Fruit fly (Drosophila melanogaster) whole organism, embryonic: Measurements from ENCODE around the gene CG18213.

Experiments used
- Bdp1 ChIP-seq: fragments of 200-800 bp; sonication (Bioruptor generic); optimal IDR thresholded peaks from 3 replicates; lab custom pipeline; 2016; ENCODE audit warnings: missing biosample characterization, missing genetic modification characterization
- CG10147 ChIP-seq: fragments of 200-800 bp; sonication (Bioruptor generic); optimal IDR thresholded peaks from 2 replicates; lab custom pipeline; 2019; ENCODE audit warnings: missing biosample characterization, mild to moderate bottlenecking, missing genetic modification characterization, moderate library complexity
- CG1024 ChIP-seq: fragments of 200-800 bp; sonication (Bioruptor generic); IDR thresholded peaks from 2 replicates; pipeline ENCODE4 v1.3.6; 2022; ENCODE audit warnings: missing biosample characterization, missing genetic modification characterization
- CG11695 ChIP-seq: fragments of 200-800 bp; sonication (Bioruptor generic); IDR thresholded peaks from 3 replicates; pipeline ENCODE4 v1.3.6; 2022; ENCODE audit warnings: missing biosample characterization, missing genetic modification characterization
- CG12236 ChIP-seq: fragments of 200-800 bp; sonication (Bioruptor generic); optimal IDR thresholded peaks from 2 replicates; lab custom pipeline; 2016; ENCODE audit warnings: missing biosample characterization, missing genetic modification characterization
- CG14050 ChIP-seq: fragments of 200-800 bp; sonication (Bioruptor generic); IDR thresholded peaks from 3 replicates; pipeline ENCODE4 v1.3.6; 2022; ENCODE audit warnings: missing biosample characterization, missing genetic modification characterization
- CG15479 ChIP-seq: fragments of 200-800 bp; sonication (Bioruptor generic); optimal IDR thresholded peaks from 3 replicates; lab custom pipeline; 2019; ENCODE audit warnings: missing biosample characterization, mild to moderate bottlenecking, missing genetic modification characterization, moderate library complexity
- CG17385 ChIP-seq: fragments of 200-800 bp; sonication (Bioruptor generic); optimal IDR thresholded peaks from 3 replicates; lab custom pipeline; 2018; ENCODE audit warnings: missing biosample characterization, mild to moderate bottlenecking, missing genetic modification characterization
- CG1832 ChIP-seq: fragments of 200-800 bp; sonication (Bioruptor generic); optimal IDR thresholded peaks from 2 replicates; lab custom pipeline; 2017; ENCODE audit warnings: missing biosample characterization, mild to moderate bottlenecking, missing genetic modification characterization, inconsistent platforms
- CG18764 ChIP-seq: fragments of 200-800 bp; sonication (Bioruptor generic); optimal IDR thresholded peaks from 3 replicates; lab custom pipeline; 2016; ENCODE audit warnings: missing biosample characterization, missing genetic modification characterization
- CG2199 ChIP-seq: fragments of 200-800 bp; sonication (Bioruptor generic); IDR thresholded peaks from 3 replicates; pipeline ENCODE4 v1.3.6; 2022; ENCODE audit warnings: missing biosample characterization, missing genetic modification characterization
- CG2678 ChIP-seq: fragments of 200-800 bp; sonication (Bioruptor generic); optimal IDR thresholded peaks from 3 replicates; lab custom pipeline; 2019; ENCODE audit warnings: missing biosample characterization, mild to moderate bottlenecking, missing genetic modification characterization, moderate library complexity
- CG33213 ChIP-seq: fragments of 200-800 bp; sonication (Bioruptor generic); optimal IDR thresholded peaks from 3 replicates; lab custom pipeline; 2016; ENCODE audit warnings: missing biosample characterization, missing genetic modification characterization
- CG42726 ChIP-seq: fragments of 200-800 bp; sonication (Bioruptor generic); IDR thresholded peaks from 2 replicates; pipeline ENCODE4 v1.3.6; 2022; ENCODE audit warnings: missing biosample characterization, missing genetic modification characterization; ENCODE audit not compliant: partially characterized antibody
- CG5245 ChIP-seq: fragments of 200-800 bp; sonication (Bioruptor generic); optimal IDR thresholded peaks from 3 replicates; lab custom pipeline; 2016; ENCODE audit warnings: missing biosample characterization, missing genetic modification characterization
- CG6813 ChIP-seq: fragments of 200-800 bp; sonication (Bioruptor generic); optimal IDR thresholded peaks from 2 replicates; lab custom pipeline; 2017; ENCODE audit warnings: missing biosample characterization, missing genetic modification characterization, mild to moderate bottlenecking, moderate library complexity, missing genetic modification reagents
- D19B ChIP-seq: fragments of 200-800 bp; sonication (Bioruptor generic); optimal IDR thresholded peaks from 2 replicates; lab custom pipeline; 2017; ENCODE audit warnings: missing biosample characterization, mild to moderate bottlenecking, missing genetic modification characterization
- Fer1 ChIP-seq: fragments of 200-800 bp; sonication (Bioruptor generic); optimal IDR thresholded peaks from 2 replicates; lab custom pipeline; 2017; ENCODE audit warnings: missing biosample characterization, mild to moderate bottlenecking, missing genetic modification characterization
- Hmr ChIP-seq: fragments of 200-800 bp; sonication (Bioruptor generic); optimal IDR thresholded peaks from 3 replicates; lab custom pipeline; 2017; ENCODE audit warnings: mild to moderate bottlenecking, missing biosample characterization, missing genetic modification reagents, missing genetic modification characterization
- Hr78 ChIP-seq, 2 experiments: fragments of 200-800 bp in 1 of 2; fragments of >200 bp in 1 of 2; sonication (Bioruptor generic) in 1 of 2; optimal IDR thresholded peaks; 2 replicates each; lab custom pipeline; 2017 to 2019; ENCODE audit warnings: missing biosample characterization in 2 of 2, missing genetic modification characterization in 2 of 2, mild to moderate bottlenecking in 1 of 2, moderate library complexity in 1 of 2
- Lpt ChIP-seq: fragments of >200 bp; optimal IDR thresholded peaks from 2 replicates; lab custom pipeline; 2018; ENCODE audit warnings: missing biosample characterization, missing genetic modification characterization
- MTF-1 ChIP-seq: fragments of 200-800 bp; sonication (Bioruptor generic); optimal IDR thresholded peaks from 2 replicates; lab custom pipeline; 2018; ENCODE audit warnings: missing biosample characterization, mild to moderate bottlenecking, missing genetic modification characterization, borderline replicate concordance
- Max ChIP-seq: fragments of 200-800 bp; sonication (Bioruptor generic); optimal IDR thresholded peaks from 2 replicates; lab custom pipeline; 2016; ENCODE audit warnings: missing biosample characterization, mild to moderate bottlenecking, missing genetic modification characterization
- NC2β ChIP-seq: fragments of 200-800 bp; sonication (Bioruptor generic); optimal IDR thresholded peaks from 2 replicates; lab custom pipeline; 2016; ENCODE audit warnings: missing biosample characterization, missing genetic modification characterization
- NK7.1 ChIP-seq: fragments of 200-800 bp; sonication (Bioruptor generic); optimal IDR thresholded peaks from 3 replicates; lab custom pipeline; 2016; ENCODE audit warnings: missing biosample characterization, missing genetic modification characterization
- Nf-YA ChIP-seq: fragments of 200-800 bp; sonication (Bioruptor generic); IDR thresholded peaks from 2 replicates; pipeline ENCODE4 v1.3.6; 2022; ENCODE audit warnings: missing biosample characterization, missing genetic modification characterization
- Sox100B ChIP-seq: fragments of 200-800 bp; sonication (Bioruptor generic); optimal IDR thresholded peaks from 3 replicates; lab custom pipeline; 2018; ENCODE audit warnings: missing biosample characterization, mild to moderate bottlenecking, missing genetic modification characterization
- ash1 ChIP-seq: fragments of 200-800 bp; sonication (Bioruptor generic); optimal IDR thresholded peaks from 2 replicates; lab custom pipeline; 2018; ENCODE audit warnings: missing biosample characterization, mild to moderate bottlenecking, missing genetic modification characterization
- cas ChIP-seq: fragments of 200-800 bp; sonication (Bioruptor generic); IDR thresholded peaks from 2 replicates; pipeline ENCODE4 v1.3.6; 2022; ENCODE audit warnings: missing biosample characterization, missing genetic modification characterization
- dpn ChIP-seq, 2 experiments: fragments of 200-800 bp; sonication (Bioruptor generic); optimal IDR thresholded peaks; 3 replicates each; lab custom pipeline; 2016; ENCODE audit warnings: missing biosample characterization in 2 of 2, missing genetic modification characterization in 2 of 2
- fd96Cb ChIP-seq: fragments of 200-800 bp; sonication (Bioruptor generic); optimal IDR thresholded peaks from 2 replicates; lab custom pipeline; 2018; ENCODE audit warnings: missing biosample characterization, mild to moderate bottlenecking, missing genetic modification characterization, moderate library complexity
- gem ChIP-seq: fragments of 200-800 bp; sonication (Bioruptor generic); optimal IDR thresholded peaks from 2 replicates; lab custom pipeline; 2019; ENCODE audit warnings: missing biosample characterization, mild to moderate bottlenecking, missing genetic modification characterization, moderate library complexity
- grau ChIP-seq: fragments of 200-800 bp; optimal IDR thresholded peaks from 3 replicates; lab custom pipeline; 2019; ENCODE audit warnings: missing biosample characterization, mild to moderate bottlenecking, missing genetic modification characterization, moderate library complexity
- hth ChIP-seq: fragments of >200 bp; optimal IDR thresholded peaks from 2 replicates; lab custom pipeline; 2017; ENCODE audit warnings: inconsistent platforms
- insv ChIP-seq, 2 experiments: fragments of 200-800 bp; sonication (Bioruptor generic); optimal IDR thresholded peaks; 3 replicates each; lab custom pipeline; 2016 to 2018; ENCODE audit warnings: missing biosample characterization in 2 of 2, missing genetic modification characterization in 2 of 2
- kay ChIP-seq: fragments of 200-800 bp; sonication (Bioruptor generic); optimal IDR thresholded peaks from 2 replicates; lab custom pipeline; 2016; ENCODE audit warnings: missing biosample characterization, missing genetic modification characterization
- lab ChIP-seq: fragments of 200-800 bp; sonication (Bioruptor generic); optimal IDR thresholded peaks from 3 replicates; lab custom pipeline; 2017; ENCODE audit warnings: missing biosample characterization, missing genetic modification characterization, mild to moderate bottlenecking, moderate library complexity, missing genetic modification reagents
- nerfin-1 ChIP-seq: fragments of 200-800 bp; sonication (Bioruptor generic); optimal IDR thresholded peaks from 3 replicates; lab custom pipeline; 2019; ENCODE audit warnings: missing biosample characterization, mild to moderate bottlenecking, missing genetic modification characterization, moderate library complexity
- pho ChIP-seq: fragments of 200-800 bp; sonication (Bioruptor generic); optimal IDR thresholded peaks from 2 replicates; lab custom pipeline; 2016; ENCODE audit warnings: missing biosample characterization, missing genetic modification characterization
- pita ChIP-seq: fragments of 200-800 bp; sonication (Bioruptor generic); optimal IDR thresholded peaks from 2 replicates; lab custom pipeline; 2017; ENCODE audit warnings: missing biosample characterization, mild to moderate bottlenecking, missing genetic modification characterization
- prd ChIP-seq, 3 experiments: fragments of >200 bp in 2 of 3; fragments of 200-800 bp in 1 of 3; sonication (Bioruptor generic) in 1 of 3; optimal IDR thresholded peaks in 2 of 3; IDR thresholded peaks in 1 of 3; 2 replicates in 2 of 3; 3 replicates in 1 of 3; pipeline versions ENCODE4 v1.3.6 to Lab custom; 2017 to 2022; ENCODE audit warnings: missing biosample characterization in 1 of 3, missing genetic modification characterization in 1 of 3
- ranshi ChIP-seq: fragments of 200-800 bp; sonication (Bioruptor generic); IDR thresholded peaks from 2 replicates; pipeline ENCODE4 v1.3.6; 2022; ENCODE audit warnings: missing biosample characterization, missing genetic modification characterization
- slp2 ChIP-seq: fragments of 200-800 bp; sonication (Bioruptor generic); optimal IDR thresholded peaks from 2 replicates; lab custom pipeline; 2016; ENCODE audit warnings: missing biosample characterization, missing genetic modification characterization
- so ChIP-seq: fragments of 200-800 bp; sonication (Bioruptor generic); IDR thresholded peaks from 3 replicates; pipeline ENCODE4 v1.3.6; 2022; ENCODE audit warnings: missing biosample characterization, missing genetic modification characterization
- tap ChIP-seq: fragments of 200-800 bp; optimal IDR thresholded peaks from 3 replicates; lab custom pipeline; 2019; ENCODE audit warnings: missing biosample characterization, mild to moderate bottlenecking, missing genetic modification characterization, moderate library complexity
- tll ChIP-seq, 2 experiments: fragments of 200-800 bp in 1 of 2; fragments of >200 bp in 1 of 2; sonication (Bioruptor generic) in 1 of 2; optimal IDR thresholded peaks; 2 replicates each; lab custom pipeline; 2017 to 2019; ENCODE audit warnings: missing biosample characterization in 2 of 2, missing genetic modification characterization in 2 of 2, mild to moderate bottlenecking in 1 of 2, moderate library complexity in 1 of 2
- yki ChIP-seq: fragments of >200 bp; optimal IDR thresholded peaks from 3 replicates; lab custom pipeline; 2018
- zen ChIP-seq: fragments of 200-800 bp; sonication (Bioruptor generic); optimal IDR thresholded peaks from 3 replicates; lab custom pipeline; 2018; ENCODE audit warnings: missing biosample characterization, mild to moderate bottlenecking, missing genetic modification characterization, moderate library complexity

CG18213 gene

DNA sequence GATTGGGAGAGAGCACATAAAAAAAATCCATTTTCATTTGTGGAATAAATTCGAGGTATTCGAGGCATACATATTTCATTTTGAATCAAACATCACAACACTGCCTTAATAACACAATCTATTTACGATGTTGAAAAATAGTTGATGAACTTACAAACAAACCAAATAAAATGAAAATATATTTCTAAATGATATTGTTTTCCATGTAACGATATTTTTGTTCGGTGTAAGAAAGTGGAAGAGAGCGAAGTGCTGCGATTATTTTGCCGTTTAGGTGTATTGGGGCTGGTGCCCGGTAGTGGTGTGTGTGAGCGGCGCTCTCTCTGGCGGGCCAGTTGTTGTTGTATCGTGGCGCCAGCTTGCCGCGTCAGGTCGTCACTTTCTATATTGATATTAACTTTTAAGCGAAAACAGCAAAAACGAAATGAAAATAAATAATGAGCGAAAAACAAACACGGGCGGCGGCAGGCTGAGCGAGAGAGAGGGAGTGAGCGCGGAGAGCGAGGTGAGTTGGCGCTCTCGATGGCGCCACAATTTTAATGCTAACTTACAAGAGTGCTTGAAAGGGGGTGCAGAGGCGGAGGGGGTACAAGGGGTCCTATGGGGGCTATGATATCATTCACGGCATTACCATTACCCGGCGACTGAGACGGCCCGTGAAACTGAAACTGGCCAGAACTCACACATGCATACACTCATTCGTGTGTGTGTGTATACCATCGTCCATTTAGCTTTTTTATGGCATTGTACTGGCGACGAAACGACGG lies 25.2 kb upstream of the CG18213 start (continued):
- peak; percentile 98 for TF ChIP-seq gem
- peak; percentile 93 for TF ChIP-seq NC2β (GFP tag; lab: Kevin White, UChicago)
- peak; percentile 92 for TF ChIP-seq pho
- peak; percentile 40 for TF ChIP-seq Nf-YA (GFP tag; lab: Robert Waterston, UW)
- TF ChIP-seq insv (GFP tag; optimal IDR thresholded peaks at IDR 0.05; lab: Kevin White, UChicago), result peak; percentile 40 to 58
- peak; percentile 94 for TF ChIP-seq fd96Cb (tag; lab: Kevin White, UChicago)
- TF ChIP-seq Max, result peak; percentile 89
- no peak for TF ChIP-seq CG42726 (GFP tag; lab: Robert Waterston, UW)
- peak; percentile 16 for TF ChIP-seq CG1832 (GFP tag; lab: Kevin White, UChicago)
- TF ChIP-seq CG1024 (GFP tag; lab: Robert Waterston, UW), result no peak; the same call in none of the 2 replicates
- no peak for TF ChIP-seq CG15479
- peak; percentile 79 for TF ChIP-seq CG18764
- peak; percentile 84 for TF ChIP-seq CG12236 (GFP tag; lab: Kevin White, UChicago)
- peak; percentile 94 for TF ChIP-seq tap (tag; lab: Kevin White, UChicago)
- TF ChIP-seq CG11695 (GFP tag; lab: Robert Waterston, UW), result peak; percentile 92
- TF ChIP-seq CG33213 (GFP tag; lab: Kevin White, UChicago), result peak; percentile 74
- TF ChIP-seq hth, result no peak
- TF ChIP-seq ash1 (GFP tag; lab: Kevin White, UChicago), result peak; percentile 70
- no peak for TF ChIP-seq pita
- TF ChIP-seq CG17385, result peak; percentile 90
- TF ChIP-seq dpn (GFP tag; optimal IDR thresholded peaks at IDR 0.05; lab: Kevin White, UChicago), result peak; percentile 91 to 94
- no peak for TF ChIP-seq yki (lab: Kevin White, UChicago)
- peak; percentile 85 for TF ChIP-seq D19B (GFP tag; lab: Kevin White, UChicago)
- peak; percentile 93 for TF ChIP-seq Sox100B (GFP tag; lab: Kevin White, UChicago)
- TF ChIP-seq cas (GFP tag; lab: Robert Waterston, UW), result peak; percentile 55; the same call in 1 of the 2 replicates
- peak; percentile 79 for TF ChIP-seq Bdp1 (GFP tag; lab: Kevin White, UChicago)
- peak; percentile 62 for TF ChIP-seq MTF-1 (GFP tag; lab: Kevin White, UChicago)
- peak; percentile 79 for TF ChIP-seq CG2199 (GFP tag; lab: Robert Waterston, UW)
- TF ChIP-seq CG10147, result peak; percentile 91
- peak; percentile 89 for TF ChIP-seq nerfin-1 (tag; lab: Kevin White, UChicago)
- peak; percentile 95 for TF ChIP-seq lab (GFP tag; lab: Kevin White, UChicago)
- peak; percentile 93 for TF ChIP-seq Hmr (GFP tag; lab: Kevin White, UChicago)
- peak; percentile 82 for TF ChIP-seq slp2
- TF ChIP-seq so (GFP tag; lab: Robert Waterston, UW), result peak; percentile 90
- TF ChIP-seq Lpt (GFP tag; lab: Kevin White, UChicago), result no peak
- peak; percentile 84 for TF ChIP-seq CG14050 (GFP tag; lab: Robert Waterston, UW)
- peak; percentile 90 for TF ChIP-seq CG6813 (GFP tag; lab: Kevin White, UChicago)
- peak in 1 of 2 experiments; percentile 87 for TF ChIP-seq Hr78 (GFP tag; optimal IDR thresholded peaks at IDR 0.05; lab: Kevin White, UChicago)
- TF ChIP-seq NK7.1 (GFP tag; lab: Kevin White, UChicago), result peak; percentile 85
- TF ChIP-seq CG2678, result peak; percentile 97
- peak; percentile 71 for TF ChIP-seq ranshi (GFP tag; lab: Robert Waterston, UW)
- TF ChIP-seq kay, result peak; percentile 81
- TF ChIP-seq zen (tag; lab: Kevin White, UChicago), result peak; percentile 85
- no peak for TF ChIP-seq tll (GFP tag; optimal IDR thresholded peaks at IDR 0.05; lab: Kevin White, UChicago)
- TF ChIP-seq Fer1 (GFP tag; lab: Kevin White, UChicago), result peak; percentile 93
- TF ChIP-seq grau, result peak; percentile 95
- peak; percentile 86 for TF ChIP-seq CG5245 (GFP tag; lab: Kevin White, UChicago)
- no peak for TF ChIP-seq prd (optimal IDR thresholded peaks at IDR 0.05; lab: Kevin White, UChicago)
- TF ChIP-seq prd (GFP tag; IDR thresholded peaks at IDR 0.05; lab: Robert Waterston, UW), result peak; percentile 92
